Worm (Caenorhabditis elegans) whole organism, L1 larva: ENCODE results near the gene tag-164.

Experiments
- F16B12.6 ChIP-seq: fragments of 150-350 bp; optimal IDR thresholded peaks from 2 replicates; lab custom pipeline; 2014; ENCODE audit warnings: missing biosample characterization, missing genetic modification characterization
- Y116A8C.19 ChIP-seq: sonication (generic microtip); optimal IDR thresholded peaks from 2 replicates; lab custom pipeline; 2016; ENCODE audit warnings: missing compliant biosample characterization, missing genetic modification characterization, borderline replicate concordance
- aha-1 ChIP-seq: fragments of 150-350 bp; optimal IDR thresholded peaks from 2 replicates; lab custom pipeline; 2014; ENCODE audit warnings: missing biosample characterization, missing genetic modification characterization
- aly-2 ChIP-seq: fragments of 150-350 bp; optimal IDR thresholded peaks from 2 replicates; lab custom pipeline; 2014; ENCODE audit warnings: missing biosample characterization, missing genetic modification characterization
- ama-1 ChIP-seq: fragments of 150-350 bp; optimal IDR thresholded peaks from 2 replicates; lab custom pipeline; 2014
- blmp-1 ChIP-seq: fragments of 150-350 bp; optimal IDR thresholded peaks from 2 replicates; lab custom pipeline; 2014; ENCODE audit warnings: missing biosample characterization, missing genetic modification characterization
- ceh-63 ChIP-seq: fragments of 200-800 bp; sonication (Bioruptor generic); optimal IDR thresholded peaks from 2 replicates; lab custom pipeline; 2018; ENCODE audit warnings: mild to moderate bottlenecking, missing genetic modification characterization, missing compliant biosample characterization
- ceh-8 ChIP-seq: fragments of 200-800 bp; sonication (Bioruptor generic); optimal IDR thresholded peaks from 2 replicates; lab custom pipeline; 2018; ENCODE audit warnings: mild to moderate bottlenecking, missing genetic modification characterization, moderate library complexity, missing compliant biosample characterization
- ceh-82 ChIP-seq, 3 experiments: fragments of 150-350 bp in 1 of 3; sonication (generic microtip) in 2 of 3; optimal IDR thresholded peaks; 2 replicates each; lab custom pipeline; 2014 to 2017; ENCODE audit warnings: missing biosample characterization in 3 of 3, missing genetic modification characterization in 3 of 3
- ces-1 ChIP-seq: fragments of 150-350 bp; optimal IDR thresholded peaks from 2 replicates; lab custom pipeline; 2014; ENCODE audit warnings: missing biosample characterization, missing genetic modification reagents, missing genetic modification characterization
- dpl-1 ChIP-seq, 3 experiments: fragments of 150-350 bp in 2 of 3; sonication (generic microtip) in 1 of 3; optimal IDR thresholded peaks; 2 replicates each; lab custom pipeline; 2014 to 2017; ENCODE audit warnings: missing biosample characterization in 3 of 3, missing genetic modification characterization in 3 of 3, missing genetic modification reagents in 3 of 3
- egl-13 ChIP-seq: sonication (generic microtip); optimal IDR thresholded peaks from 2 replicates; lab custom pipeline; 2016; ENCODE audit warnings: missing genotype, missing genetic modification reagents, missing genetic modification characterization, missing compliant biosample characterization
- egl-27 ChIP-seq, 2 experiments: fragments of 150-350 bp in 1 of 2; sonication (generic microtip); optimal IDR thresholded peaks; 3 replicates each; lab custom pipeline; 2017 to 2018; ENCODE audit warnings: missing biosample characterization in 2 of 2, missing genetic modification characterization in 2 of 2, missing genetic modification reagents in 2 of 2
- elt-2 ChIP-seq: sonication (generic microtip); optimal IDR thresholded peaks from 2 replicates; lab custom pipeline; 2016; ENCODE audit warnings: missing genetic modification characterization, mild to moderate bottlenecking, inconsistent platforms, missing compliant biosample characterization, missing genetic modification reagents
- elt-3 ChIP-seq, 6 experiments: fragments of 150-350 bp in 1 of 6; sonication (generic microtip); optimal IDR thresholded peaks; 2 replicates each; lab custom pipeline; 2017 to 2018; ENCODE audit warnings: missing biosample characterization in 6 of 6, missing genetic modification characterization in 6 of 6, inconsistent platforms in 1 of 6
- ets-5 ChIP-seq: fragments of 200-800 bp; sonication (Bioruptor generic); IDR thresholded peaks from 2 replicates; pipeline ENCODE4 v1.3.6; 2022; ENCODE audit warnings: missing genetic modification characterization, missing compliant biosample characterization
- fkh-10 ChIP-seq: sonication (generic microtip); optimal IDR thresholded peaks from 2 replicates; lab custom pipeline; 2017; ENCODE audit warnings: missing biosample characterization, missing genetic modification reagents, missing genetic modification characterization
- fkh-8 ChIP-seq: sonication (generic microtip); optimal IDR thresholded peaks from 2 replicates; lab custom pipeline; 2016; ENCODE audit warnings: mild to moderate bottlenecking, missing genetic modification characterization, missing compliant biosample characterization
- fos-1 ChIP-seq: fragments of 150-350 bp; optimal IDR thresholded peaks from 2 replicates; lab custom pipeline; 2014; ENCODE audit warnings: missing biosample characterization, missing genetic modification characterization
- grh-1 ChIP-seq: fragments of 200-800 bp; sonication (Bioruptor generic); IDR thresholded peaks from 2 replicates; pipeline ENCODE4 v1.3.6; 2022; ENCODE audit warnings: missing genetic modification reagents, missing genetic modification characterization, missing compliant biosample characterization
- hlh-17 ChIP-seq: fragments of 200-800 bp; sonication (Bioruptor generic); optimal IDR thresholded peaks from 2 replicates; lab custom pipeline; 2018; ENCODE audit warnings: missing genetic modification characterization, mild to moderate bottlenecking, missing compliant biosample characterization, moderate library complexity, borderline replicate concordance
- hpl-2 ChIP-seq: fragments of 150-350 bp; optimal IDR thresholded peaks from 2 replicates; lab custom pipeline; 2014; ENCODE audit warnings: missing biosample characterization, missing genetic modification reagents, missing genetic modification characterization
- irx-1 ChIP-seq: sonication (generic microtip); optimal IDR thresholded peaks from 2 replicates; lab custom pipeline; 2016; ENCODE audit warnings: missing genetic modification characterization, missing compliant biosample characterization
- jun-1 ChIP-seq: fragments of 150-350 bp; optimal IDR thresholded peaks from 2 replicates; lab custom pipeline; 2014; ENCODE audit warnings: missing biosample characterization, missing genetic modification reagents, missing genetic modification characterization
- lin-13 ChIP-seq: fragments of 150-350 bp; optimal IDR thresholded peaks from 2 replicates; lab custom pipeline; 2014; ENCODE audit warnings: missing biosample characterization, missing genetic modification reagents, missing genetic modification characterization
- lin-14 ChIP-seq: fragments of 200-800 bp; sonication (Bioruptor generic); optimal IDR thresholded peaks from 2 replicates; lab custom pipeline; 2018; ENCODE audit warnings: mild to moderate bottlenecking, missing genetic modification characterization, moderate library complexity, missing compliant biosample characterization
- lin-35 ChIP-seq, 2 experiments: fragments of 150-350 bp; optimal IDR thresholded peaks; 2 replicates each; lab custom pipeline; 2014; ENCODE audit warnings: missing biosample characterization in 2 of 2, missing genetic modification characterization in 2 of 2, missing genetic modification reagents in 2 of 2
- lin-39 ChIP-seq: fragments of 150-350 bp; optimal IDR thresholded peaks from 2 replicates; lab custom pipeline; 2014; ENCODE audit warnings: missing biosample characterization, missing genetic modification reagents, missing genetic modification characterization
- mef-2 ChIP-seq: fragments of 150-350 bp; optimal IDR thresholded peaks from 2 replicates; lab custom pipeline; 2014; ENCODE audit warnings: missing biosample characterization, missing genetic modification characterization
- nhr-11 ChIP-seq: fragments of 150-350 bp; optimal IDR thresholded peaks from 2 replicates; lab custom pipeline; 2014; ENCODE audit warnings: missing biosample characterization, missing genetic modification characterization
- nhr-12 ChIP-seq: sonication (generic microtip); optimal IDR thresholded peaks from 2 replicates; lab custom pipeline; 2017; ENCODE audit warnings: missing biosample characterization, missing genetic modification characterization
- nhr-47 ChIP-seq: sonication (generic microtip); optimal IDR thresholded peaks from 2 replicates; lab custom pipeline; 2016; ENCODE audit warnings: mild to moderate bottlenecking, missing genetic modification characterization, moderate library complexity, missing compliant biosample characterization
- nhr-71 ChIP-seq: sonication (generic microtip); optimal IDR thresholded peaks from 2 replicates; lab custom pipeline; 2016; ENCODE audit warnings: mild to moderate bottlenecking, missing genetic modification characterization, moderate library complexity, missing compliant biosample characterization
- nhr-76 ChIP-seq: sonication (generic microtip); optimal IDR thresholded peaks from 2 replicates; lab custom pipeline; 2017; ENCODE audit warnings: missing biosample characterization, missing genetic modification characterization
- nhr-84 ChIP-seq: sonication (generic microtip); optimal IDR thresholded peaks from 2 replicates; lab custom pipeline; 2017; ENCODE audit warnings: missing biosample characterization, missing genetic modification characterization
- pqm-1 ChIP-seq: sonication (generic microtip); optimal IDR thresholded peaks from 3 replicates; lab custom pipeline; 2017; ENCODE audit warnings: missing biosample characterization, missing genetic modification characterization
- rnt-1 ChIP-seq: sonication (generic microtip); optimal IDR thresholded peaks from 2 replicates; lab custom pipeline; 2016; ENCODE audit warnings: mild to moderate bottlenecking, missing genetic modification characterization, moderate library complexity, missing compliant biosample characterization
- skn-1 ChIP-seq: fragments of 150-350 bp; optimal IDR thresholded peaks from 2 replicates; lab custom pipeline; 2014; ENCODE audit warnings: missing biosample characterization, missing genetic modification characterization
- snu-23 ChIP-seq: sonication (generic microtip); optimal IDR thresholded peaks from 2 replicates; lab custom pipeline; 2016; ENCODE audit warnings: missing genetic modification characterization, missing compliant biosample characterization
- sptf-1 ChIP-seq: fragments of 150-350 bp; optimal IDR thresholded peaks from 2 replicates; lab custom pipeline; 2014; ENCODE audit warnings: missing biosample characterization, missing genetic modification characterization
- swsn-7 ChIP-seq: sonication (generic microtip); optimal IDR thresholded peaks from 2 replicates; lab custom pipeline; 2016; ENCODE audit warnings: missing genetic modification characterization, missing compliant biosample characterization
- tbx-2 ChIP-seq: sonication (generic microtip); optimal IDR thresholded peaks from 2 replicates; lab custom pipeline; 2016; ENCODE audit warnings: missing genetic modification characterization, missing compliant biosample characterization
- tlp-1 ChIP-seq: fragments of 150-350 bp; optimal IDR thresholded peaks from 2 replicates; lab custom pipeline; 2014; ENCODE audit warnings: missing biosample characterization, missing genetic modification characterization
- unc-62 ChIP-seq: fragments of 150-350 bp; optimal IDR thresholded peaks from 2 replicates; lab custom pipeline; 2014; ENCODE audit warnings: missing biosample characterization, missing genetic modification reagents, missing genetic modification characterization
- unc-86 ChIP-seq: sonication (generic microtip); optimal IDR thresholded peaks from 2 replicates; lab custom pipeline; 2016; ENCODE audit warnings: missing genetic modification characterization, missing compliant biosample characterization
- zip-4 ChIP-seq: fragments of 200-800 bp; sonication (Bioruptor generic); optimal IDR thresholded peaks from 2 replicates; lab custom pipeline; 2018; ENCODE audit warnings: mild to moderate bottlenecking, missing genetic modification characterization, moderate library complexity, missing compliant biosample characterization
- ztf-4 ChIP-seq: fragments of 150-350 bp; optimal IDR thresholded peaks from 2 replicates; lab custom pipeline; 2014; ENCODE audit warnings: missing biosample characterization, missing genetic modification characterization

Gene tag-164

ce11 chrIII:13435570-13435969 is 23.8 kb upstream of the tag-164 start, which contains the start of gene F45G2.8:
Gene F45G2.8 (minus strand): TSS chrIII:13435670.
- no peak for TF ChIP-seq pqm-1
- TF ChIP-seq grh-1 (GFP tag; lab: Robert Waterston, UW), result no peak
- TF ChIP-seq fkh-10 (GFP tag; lab: Kevin White, UChicago), result no peak
- TF ChIP-seq skn-1 (tag; lab: Kevin White, UChicago), result no peak
- TF ChIP-seq lin-13 (GFP tag; lab: Kevin White, UChicago), result no peak
- no peak for TF ChIP-seq ceh-82 (tag; optimal IDR thresholded peaks at IDR 0.05; lab: Kevin White, UChicago)
- no peak for TF ChIP-seq egl-13
- TF ChIP-seq unc-62 (GFP tag; lab: Kevin White, UChicago), result no peak
- TF ChIP-seq ceh-8 (GFP tag; lab: Kevin White, UChicago), result no peak
- no peak for TF ChIP-seq nhr-84 (tag; lab: Kevin White, UChicago)
- TF ChIP-seq snu-23 (GFP tag; lab: Kevin White, UChicago), result no peak
- TF ChIP-seq mef-2 (tag; lab: Kevin White, UChicago), result no peak

DNA sequence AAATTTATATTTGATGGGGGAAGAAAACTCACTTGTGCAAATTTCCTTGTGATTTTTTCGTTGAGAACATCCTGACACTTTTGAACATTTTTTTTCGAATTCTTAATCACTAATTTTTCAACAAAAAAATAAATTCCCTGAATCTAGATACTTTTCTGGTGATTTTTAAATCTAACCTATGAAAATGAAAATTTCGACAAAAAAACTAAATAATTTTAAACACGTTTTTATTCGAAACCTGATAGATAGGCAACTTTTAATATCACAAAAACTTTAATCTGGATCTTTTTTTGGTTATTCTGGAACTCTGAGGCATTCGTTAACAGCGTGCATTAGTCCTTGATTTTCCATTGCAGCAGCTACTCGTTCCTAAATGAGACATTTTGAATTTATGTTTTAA is 22.5 kb upstream of the tag-164 start, which contains the start of gene F45G2.9:
Gene F45G2.9 (minus strand): TSS at position 101 of the 400 bp plus-strand sequence.
- TF ChIP-seq ceh-63 (GFP tag; lab: Kevin White, UChicago) (no peak), rnt-1 (tag; lab: Kevin White, UChicago) (no peak), nhr-76 (tag; lab: Kevin White, UChicago) (no peak), skn-1 (tag; lab: Kevin White, UChicago) (no peak), snu-23 (GFP tag; lab: Kevin White, UChicago) (no peak), fkh-8 (tag; lab: Kevin White, UChicago) (no peak), tlp-1 (tag; lab: Kevin White, UChicago) (no peak), ceh-8 (GFP tag; lab: Kevin White, UChicago) (no peak), elt-3 (tag; optimal IDR thresholded peaks at IDR 0.05; lab: Kevin White, UChicago) (no peak), irx-1 (tag; lab: Kevin White, UChicago) (no peak), pqm-1 (no peak), unc-86 (tag; lab: Kevin White, UChicago) (no peak), aly-2 (tag; lab: Kevin White, UChicago) (no peak), zip-4 (GFP tag; lab: Kevin White, UChicago) (no peak), hlh-17 (GFP tag; lab: Kevin White, UChicago) (no peak)

DNA sequence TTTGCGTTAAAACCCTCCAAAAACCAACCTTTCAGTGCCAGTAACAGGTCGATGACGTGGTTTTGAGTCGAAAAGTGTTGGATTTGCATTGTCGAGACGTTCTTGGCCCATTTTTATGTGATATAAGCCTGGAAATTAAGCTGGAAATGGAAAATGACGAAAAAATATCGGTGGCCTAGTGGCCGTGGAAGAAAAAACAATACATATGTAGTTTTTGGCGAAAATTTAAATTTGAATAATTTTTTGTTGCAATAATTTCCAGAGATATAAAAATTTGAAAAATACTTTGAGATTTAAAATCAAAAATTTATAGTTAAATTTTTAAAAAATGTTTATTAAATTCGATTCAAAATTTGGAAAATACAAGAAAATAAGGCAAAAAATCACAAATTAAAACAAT is 19.9 kb upstream of the tag-164 start, which contains the start of gene ciao-2B:
Gene ciao-2B (minus strand): TSS at position 130 of the 400 bp plus-strand sequence.
- TF ChIP-seq ets-5 (GFP tag; lab: Robert Waterston, UW) (no peak), nhr-12 (no peak), nhr-47 (tag; lab: Kevin White, UChicago) (peak; percentile 70), Y116A8C.19 (no peak), egl-13 (peak; percentile 15), lin-14 (GFP tag; lab: Kevin White, UChicago) (no peak), elt-2 (tag; lab: Kevin White, UChicago) (no peak), hlh-17 (GFP tag; lab: Kevin White, UChicago) (no peak), ces-1 (GFP tag; lab: Kevin White, UChicago) (no peak), nhr-71 (tag; lab: Kevin White, UChicago) (peak; percentile 58), tlp-1 (tag; lab: Kevin White, UChicago) (no peak), swsn-7 (no peak), tbx-2 (tag; lab: Kevin White, UChicago) (peak; percentile 59), snu-23 (GFP tag; lab: Kevin White, UChicago) (peak; percentile 29), grh-1 (GFP tag; lab: Robert Waterston, UW) (no peak), blmp-1 (tag; lab: Kevin White, UChicago) (no peak), aha-1 (no peak), mef-2 (tag; lab: Kevin White, UChicago) (no peak), egl-27 (tag; optimal IDR thresholded peaks at IDR 0.05; lab: Kevin White, UChicago) (no peak), ztf-4 (tag; lab: Kevin White, UChicago) (no peak), lin-35 (GFP tag; optimal IDR thresholded peaks at IDR 0.05; lab: Kevin White, UChicago) (peak; percentile 87 to 93), fos-1 (no peak), aly-2 (tag; lab: Kevin White, UChicago) (no peak), dpl-1 (GFP tag; optimal IDR thresholded peaks at IDR 0.05; lab: Kevin White, UChicago) (peak; percentile 79 to 89 (median 87)), F16B12.6 (no peak), nhr-11 (tag; lab: Kevin White, UChicago) (no peak), lin-39 (tag; lab: Kevin White, UChicago) (peak; percentile 20), fkh-10 (GFP tag; lab: Kevin White, UChicago) (no peak), ceh-8 (GFP tag; lab: Kevin White, UChicago) (no peak), ama-1 (lab: Kevin White, UChicago) (no peak), hpl-2 (no peak), sptf-1 (tag; lab: Kevin White, UChicago) (no peak), zip-4 (GFP tag; lab: Kevin White, UChicago) (no peak), unc-62 (GFP tag; lab: Kevin White, UChicago) (no peak), jun-1 (tag; lab: Kevin White, UChicago) (no peak), unc-86 (tag; lab: Kevin White, UChicago) (no peak)
